Worm (Caenorhabditis elegans): ENCODE measurements around the gene wrt-2.

wrt-2 gene

DNA sequence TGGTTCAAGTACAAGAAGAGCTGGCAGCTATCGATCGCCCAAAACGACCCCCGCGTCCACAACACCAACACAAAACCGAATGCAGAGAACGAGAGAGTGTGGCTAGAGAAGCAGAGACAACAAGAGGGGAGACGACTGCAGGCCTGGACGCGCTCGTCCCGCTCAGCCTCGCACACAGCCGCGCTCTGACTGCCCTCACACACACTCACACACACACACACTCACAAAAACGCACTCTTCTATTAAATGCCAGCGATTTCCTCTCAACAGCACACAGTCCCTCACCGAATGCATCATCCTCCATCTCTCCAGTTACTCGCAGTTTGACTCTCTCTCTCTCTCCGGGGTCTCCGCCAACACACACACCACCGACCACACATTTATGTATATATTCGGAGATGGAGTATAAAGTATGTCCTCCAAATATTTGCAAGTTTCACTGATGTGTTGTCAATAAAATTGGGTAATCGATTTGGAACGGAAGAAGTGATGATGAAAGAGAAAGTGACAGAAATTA, 33.5 kb upstream of the wrt-2 start (continued):
- TF ChIP-seq Y48G9A.11 (GFP tag; IDR thresholded peaks at IDR 0.05), result no peak
- TF ChIP-seq unc-62 (GFP tag; optimal IDR thresholded peaks at IDR 0.05 in 1 of 2), result peak in 1 of 2 experiments; percentile 100
- TF ChIP-seq unc-62 (tag; optimal IDR thresholded peaks at IDR 0.05), result no peak
- peak; percentile 16 for TF ChIP-seq attf-4 (tag; optimal IDR thresholded peaks at IDR 0.05)
- peak; percentile 15 for TF ChIP-seq F10B5.3 (tag; optimal IDR thresholded peaks at IDR 0.05)
- no peak; the same call in 1 of the 2 replicates for TF ChIP-seq mxl-2 (GFP tag; conservative IDR thresholded peaks at IDR 0.05)
- TF ChIP-seq F49E8.2 (tag; optimal IDR thresholded peaks at IDR 0.05; ENCODE audit: borderline replicate concordance), result no peak
- no peak for TF ChIP-seq nhr-76 (tag; optimal IDR thresholded peaks at IDR 0.05)
- 0 out of 2 replicates have a peak, but pooled peaks have one; percentile 32 for TF ChIP-seq mdt-29 (GFP tag; IDR thresholded peaks at IDR 0.05)
- TF ChIP-seq unc-130 (GFP tag; optimal IDR thresholded peaks at IDR 0.05), result no peak
- TF ChIP-seq ama-1 (optimal IDR thresholded peaks at IDR 0.05), result no peak
- TF ChIP-seq saeg-2 (GFP tag; IDR thresholded peaks at IDR 0.05), result peak; percentile 64; the same call in 1 of the 2 replicates
- peak; percentile 28 for TF ChIP-seq nhr-111 (GFP tag; optimal IDR thresholded peaks at IDR 0.05)
- peak; percentile 23 for TF ChIP-seq zip-2 (tag; optimal IDR thresholded peaks at IDR 0.05)
- TF ChIP-seq ceh-62 (tag; optimal IDR thresholded peaks at IDR 0.05), result no peak
- TF ChIP-seq tag-97 (GFP tag; IDR thresholded peaks at IDR 0.05), result peak; percentile 65; the same call in 1 of the 2 replicates
- TF ChIP-seq fkh-10 (GFP tag; optimal IDR thresholded peaks at IDR 0.05), result peak; percentile 91
- TF ChIP-seq Y5F2A.4 (GFP tag; optimal IDR thresholded peaks at IDR 0.05), result no peak
- peak; percentile 59 for TF ChIP-seq duxl-1 (tag; optimal IDR thresholded peaks at IDR 0.05; ENCODE audit: poor library complexity)
- peak; percentile 21 for TF ChIP-seq ces-1 (GFP tag; optimal IDR thresholded peaks at IDR 0.05)
- TF ChIP-seq lir-3 (tag; optimal IDR thresholded peaks at IDR 0.05), result peak; percentile 57
- TF ChIP-seq snpc-1.2 (GFP tag; IDR thresholded peaks at IDR 0.05), result no peak
- no peak for TF ChIP-seq nhr-237 (tag; optimal IDR thresholded peaks at IDR 0.05)
- no peak for TF ChIP-seq Y105C5A.15 (GFP tag; IDR thresholded peaks at IDR 0.05)
- peak; percentile 41 to 66 for TF ChIP-seq daf-16 (GFP tag; optimal IDR thresholded peaks at IDR 0.05)
- peak; percentile 64 for TF ChIP-seq daf-16 (tag; optimal IDR thresholded peaks at IDR 0.05)
- no peak for TF ChIP-seq ceh-82 (tag; optimal IDR thresholded peaks at IDR 0.05)
- TF ChIP-seq aha-1 (tag), result peak; percentile 98
- TF ChIP-seq lin-29 (GFP tag; IDR thresholded peaks at IDR 0.05), result no peak
- peak; percentile 16 for TF ChIP-seq gei-8 (GFP tag; optimal IDR thresholded peaks at IDR 0.05)
- peak; percentile 95 for TF ChIP-seq ctbp-1 (GFP tag; IDR thresholded peaks at IDR 0.05)
- TF ChIP-seq skn-1 (tag; optimal IDR thresholded peaks at IDR 0.05), result no peak
- no peak for TF ChIP-seq sdz-12 (GFP tag; optimal IDR thresholded peaks at IDR 0.05)
- TF ChIP-seq hlh-30 (tag; optimal IDR thresholded peaks at IDR 0.05; ENCODE audit: insufficient read depth), result peak; percentile 86
- TF ChIP-seq tra-1 (GFP tag; IDR thresholded peaks at IDR 0.05), result peak; percentile 72
- TF ChIP-seq egl-43 (GFP tag; IDR thresholded peaks at IDR 0.05), result no peak
- peak; percentile 96 for TF ChIP-seq nhr-25 (tag; optimal IDR thresholded peaks at IDR 0.05; ENCODE audit: borderline replicate concordance, insufficient read depth)
- TF ChIP-seq zfp-2 (tag; optimal IDR thresholded peaks at IDR 0.05), result peak; percentile 46
- no peak for TF ChIP-seq egl-27 (tag; optimal IDR thresholded peaks at IDR 0.05)
- 0 out of 2 replicates have a peak, but pooled peaks have one; percentile 39 for TF ChIP-seq lim-7 (GFP tag; IDR thresholded peaks at IDR 0.05)
- peak; percentile 92 for TF ChIP-seq lin-13 (GFP tag; optimal IDR thresholded peaks at IDR 0.05)
- TF ChIP-seq ztf-7 (tag; optimal IDR thresholded peaks at IDR 0.05), result peak; percentile 24
- TF ChIP-seq dve-1 (tag; optimal IDR thresholded peaks at IDR 0.05; ENCODE audit: insufficient read depth), result peak; percentile 92
- no peak for TF ChIP-seq madf-5 (GFP tag; IDR thresholded peaks at IDR 0.05)
- TF ChIP-seq dmd-8 (GFP tag; IDR thresholded peaks at IDR 0.05), result peak; percentile 64; the same call in 1 of the 2 replicates
- peak; percentile 60 for TF ChIP-seq ceh-28 (tag; optimal IDR thresholded peaks at IDR 0.05)
- peak; percentile 92 for TF ChIP-seq mxl-3 (GFP tag; optimal IDR thresholded peaks at IDR 0.05)
- no peak for TF ChIP-seq R02D3.7 (tag; optimal IDR thresholded peaks at IDR 0.05)
- peak; percentile 54; the same call in 1 of the 2 replicates for TF ChIP-seq zfp-3 (GFP tag; conservative IDR thresholded peaks at IDR 0.05)
- TF ChIP-seq dmd-6 (GFP tag; IDR thresholded peaks at IDR 0.05), result peak; percentile 87
- no peak for TF ChIP-seq ztf-11 (tag; optimal IDR thresholded peaks at IDR 0.05)

Measured in whole organism, L4 larva.